Worm (Caenorhabditis elegans) whole organism, young adult: Measurements from ENCODE around the gene sra-27.
A peak's percentile ranks its signal among the peaks of the same experiment; 100 is the strongest.

Source experiments
- B0035.1 ChIP-seq: sonication (generic microtip); optimal IDR thresholded peaks from 2 replicates; lab custom pipeline; 2016; ENCODE audit warnings: missing genetic modification characterization, mild to moderate bottlenecking, missing compliant biosample characterization, missing genotype, missing genetic modification reagents
- B0261.1 ChIP-seq: sonication (generic microtip); optimal IDR thresholded peaks from 2 replicates; lab custom pipeline; 2016; ENCODE audit warnings: mild to moderate bottlenecking, missing genetic modification characterization, moderate library complexity, missing compliant biosample characterization
- D2030.7 ChIP-seq: fragments of 200-800 bp; sonication (Bioruptor generic); IDR thresholded peaks from 2 replicates; pipeline ENCODE4 v1.3.6; 2022; ENCODE audit warnings: missing genetic modification reagents, missing genetic modification characterization, missing compliant biosample characterization
- F49E8.2 ChIP-seq: sonication (generic microtip); optimal IDR thresholded peaks from 3 replicates; lab custom pipeline; 2017; ENCODE audit warnings: missing genetic modification characterization, mild to moderate bottlenecking, missing compliant biosample characterization, antibody characterized with exemption, moderate library complexity; ENCODE audit not compliant: insufficient read depth
- Y67H2A.10 ChIP-seq: fragments of 200-800 bp; sonication (Bioruptor generic); conservative IDR thresholded peaks from 2 replicates; pipeline ENCODE4 v1.3.6; 2022; ENCODE audit warnings: missing genetic modification reagents, missing genetic modification characterization, missing compliant biosample characterization
- Y79H2A.3 ChIP-seq: fragments of 200-800 bp; sonication (Bioruptor generic); conservative IDR thresholded peaks from 2 replicates; pipeline ENCODE4 v1.3.6; 2022; ENCODE audit warnings: missing genetic modification reagents, missing genetic modification characterization, missing compliant biosample characterization
- Y95B8A.8 ChIP-seq: fragments of 200-800 bp; sonication (Bioruptor generic); IDR thresholded peaks from 2 replicates; pipeline ENCODE4 v1.3.6; 2022; ENCODE audit warnings: missing genetic modification reagents, missing genetic modification characterization, missing compliant biosample characterization
- ZK185.1 ChIP-seq: sonication (generic microtip); optimal IDR thresholded peaks from 2 replicates; lab custom pipeline; 2016; ENCODE audit warnings: mild to moderate bottlenecking, missing genetic modification characterization, missing compliant biosample characterization; ENCODE audit not compliant: poor library complexity, severe bottlenecking
- akir-1 ChIP-seq: fragments of 200-800 bp; sonication (Bioruptor generic); optimal IDR thresholded peaks from 2 replicates; lab custom pipeline; 2018; ENCODE audit warnings: mild to moderate bottlenecking, missing genetic modification characterization, moderate library complexity, missing compliant biosample characterization
- aptf-2 ChIP-seq: fragments of 200-800 bp; sonication (Bioruptor generic); conservative IDR thresholded peaks from 2 replicates; pipeline ENCODE4 v1.3.6; 2022; ENCODE audit warnings: missing genetic modification reagents, missing genetic modification characterization, missing compliant biosample characterization
- athp-1 ChIP-seq: sonication (generic microtip); optimal IDR thresholded peaks from 2 replicates; lab custom pipeline; 2017; ENCODE audit warnings: mild to moderate bottlenecking, missing genetic modification characterization, missing compliant biosample characterization
- attf-6 ChIP-seq: fragments of 200-800 bp; sonication (Bioruptor generic); IDR thresholded peaks from 2 replicates; pipeline ENCODE4 v1.3.6; 2022; ENCODE audit warnings: missing genetic modification reagents, missing genetic modification characterization, missing compliant biosample characterization
- bed-1 ChIP-seq: fragments of 200-800 bp; sonication (Bioruptor generic); IDR thresholded peaks from 2 replicates; pipeline ENCODE4 v1.3.6; 2022; ENCODE audit warnings: missing genetic modification reagents, missing genetic modification characterization, missing compliant biosample characterization
- cebp-1 ChIP-seq, 2 experiments: fragments of 200-800 bp in 1 of 2; sonication (Bioruptor generic) in 1 of 2; sonication (generic microtip) in 1 of 2; IDR thresholded peaks in 1 of 2; optimal IDR thresholded peaks in 1 of 2; 2 replicates each; pipeline versions ENCODE4 v1.3.6 to Lab custom; 2017 to 2022; ENCODE audit warnings: missing compliant biosample characterization in 2 of 2, missing genetic modification characterization in 2 of 2, mild to moderate bottlenecking in 1 of 2, missing genetic modification reagents in 1 of 2, moderate library complexity in 1 of 2
- ceh-58 ChIP-seq: fragments of 200-800 bp; sonication (Bioruptor generic); IDR thresholded peaks from 2 replicates; pipeline ENCODE4 v1.3.6; 2022; ENCODE audit warnings: missing genetic modification characterization, missing compliant biosample characterization
- ceh-91 ChIP-seq: fragments of 200-800 bp; sonication (Bioruptor generic); IDR thresholded peaks from 2 replicates; pipeline ENCODE4 v1.3.6; 2022; ENCODE audit warnings: missing genetic modification reagents, missing genetic modification characterization, missing compliant biosample characterization
- dox-1 ChIP-seq: fragments of 200-800 bp; sonication (Bioruptor generic); IDR thresholded peaks from 2 replicates; pipeline ENCODE4 v1.3.6; 2022; ENCODE audit warnings: missing genetic modification reagents, missing genetic modification characterization, missing compliant biosample characterization
- dpff-1 ChIP-seq: sonication (generic microtip); optimal IDR thresholded peaks from 2 replicates; lab custom pipeline; 2017; ENCODE audit warnings: mild to moderate bottlenecking, missing genetic modification characterization, missing compliant biosample characterization
- egl-18 ChIP-seq: fragments of 200-800 bp; sonication (Bioruptor generic); IDR thresholded peaks from 2 replicates; pipeline ENCODE4 v1.3.6; 2022; ENCODE audit warnings: missing genetic modification reagents, missing genetic modification characterization, missing compliant biosample characterization
- hlh-12 ChIP-seq: sonication (generic microtip); optimal IDR thresholded peaks from 2 replicates; lab custom pipeline; 2016; ENCODE audit warnings: missing genetic modification characterization, missing compliant biosample characterization
- hlh-26 ChIP-seq: fragments of 200-800 bp; sonication (Bioruptor generic); conservative IDR thresholded peaks from 2 replicates; pipeline ENCODE4 v1.3.6; 2022; ENCODE audit warnings: missing genetic modification reagents, missing genetic modification characterization, missing compliant biosample characterization
- hmg-1.2 ChIP-seq: fragments of 200-800 bp; sonication (Bioruptor generic); IDR thresholded peaks from 2 replicates; pipeline ENCODE4 v1.3.6; 2022; ENCODE audit warnings: missing genetic modification reagents, missing genetic modification characterization, missing compliant biosample characterization
- hrde-1 ChIP-seq: sonication (generic microtip); optimal IDR thresholded peaks from 2 replicates; lab custom pipeline; 2016; ENCODE audit warnings: missing genetic modification characterization, mild to moderate bottlenecking, missing compliant biosample characterization, moderate library complexity, missing genotype, missing genetic modification reagents, borderline replicate concordance
- lsl-1 ChIP-seq: fragments of 200-800 bp; sonication (Bioruptor generic); optimal IDR thresholded peaks from 2 replicates; lab custom pipeline; 2018; ENCODE audit warnings: mild to moderate bottlenecking, missing genetic modification characterization, moderate library complexity, missing compliant biosample characterization
- lsy-27 ChIP-seq: sonication (generic microtip); optimal IDR thresholded peaks from 2 replicates; lab custom pipeline; 2017; ENCODE audit warnings: missing genetic modification characterization, mild to moderate bottlenecking, missing compliant biosample characterization, antibody characterized with exemption, missing genotype, borderline replicate concordance; ENCODE audit not compliant: insufficient read depth
- madf-10 ChIP-seq: sonication (generic microtip); optimal IDR thresholded peaks from 2 replicates; lab custom pipeline; 2016; ENCODE audit warnings: mild to moderate bottlenecking, missing genetic modification characterization, missing compliant biosample characterization
- madf-6 ChIP-seq: fragments of 200-800 bp; sonication (Bioruptor generic); IDR thresholded peaks from 2 replicates; pipeline ENCODE4 v1.3.6; 2022; ENCODE audit warnings: missing genetic modification reagents, missing genetic modification characterization, missing compliant biosample characterization
- mes-4 ChIP-seq: sonication (generic microtip); optimal IDR thresholded peaks from 2 replicates; lab custom pipeline; 2016; ENCODE audit warnings: missing genotype, missing genetic modification characterization, missing compliant biosample characterization
- mxl-1 ChIP-seq: sonication (generic microtip); optimal IDR thresholded peaks from 2 replicates; lab custom pipeline; 2016; ENCODE audit warnings: missing genetic modification characterization, missing compliant biosample characterization
- pbrm-1 ChIP-seq: fragments of 200-800 bp; sonication (Bioruptor generic); IDR thresholded peaks from 2 replicates; pipeline ENCODE4 v1.3.6; 2022; ENCODE audit warnings: missing genetic modification reagents, missing genetic modification characterization, missing compliant biosample characterization
- pha-4 ChIP-seq: fragments of 150-350 bp; sonication (generic microtip); optimal IDR thresholded peaks from 2 replicates; lab custom pipeline; 2014; ENCODE audit warnings: missing biosample characterization, missing genetic modification reagents, missing genetic modification characterization
- rec-8 ChIP-seq, 2 experiments: sonication (generic microtip); optimal IDR thresholded peaks; 2 replicates each; lab custom pipeline; 2016; ENCODE audit warnings: mild to moderate bottlenecking in 2 of 2, missing genetic modification characterization in 2 of 2, missing genetic modification reagents in 2 of 2, missing genotype in 2 of 2, missing biosample characterization in 1 of 2, missing compliant biosample characterization in 1 of 2, moderate library complexity in 1 of 2
- repo-1 ChIP-seq: sonication (generic microtip); optimal IDR thresholded peaks from 2 replicates; lab custom pipeline; 2017; ENCODE audit warnings: mild to moderate bottlenecking, missing genetic modification characterization, missing compliant biosample characterization
- sdz-38 ChIP-seq: sonication (generic microtip); optimal IDR thresholded peaks from 2 replicates; lab custom pipeline; 2016; ENCODE audit warnings: missing genotype, missing genetic modification characterization, missing compliant biosample characterization
- sea-2 ChIP-seq: fragments of 200-800 bp; sonication (Bioruptor generic); IDR thresholded peaks from 2 replicates; pipeline ENCODE4 v1.3.6; 2022; ENCODE audit warnings: missing genetic modification characterization, missing compliant biosample characterization
- snpc-1.1 ChIP-seq: sonication (generic microtip); optimal IDR thresholded peaks from 2 replicates; lab custom pipeline; 2017; ENCODE audit warnings: missing genetic modification characterization, mild to moderate bottlenecking, missing compliant biosample characterization, antibody characterized with exemption, moderate library complexity, missing genotype, missing genetic modification reagents; ENCODE audit not compliant: insufficient read depth
- snpc-3.4 ChIP-seq: sonication (generic microtip); optimal IDR thresholded peaks from 2 replicates; lab custom pipeline; 2017; ENCODE audit warnings: missing genetic modification characterization, mild to moderate bottlenecking, missing compliant biosample characterization, antibody characterized with exemption, moderate library complexity, missing genotype, missing genetic modification reagents
- snpc-4 ChIP-seq, 5 experiments: fragments of 150-350 bp in 1 of 5; sonication (generic microtip) in 4 of 5; optimal IDR thresholded peaks; 2 replicates each; lab custom pipeline; 2014 to 2018; ENCODE audit warnings: missing genetic modification characterization in 5 of 5, missing biosample characterization in 3 of 5, antibody characterized with exemption in 2 of 5, mild to moderate bottlenecking in 2 of 5, missing compliant biosample characterization in 2 of 5, missing genotype in 2 of 5, moderate library complexity in 2 of 5, missing genetic modification reagents in 1 of 5
- tbp1 ChIP-seq: fragments of 200-800 bp; sonication (Bioruptor generic); optimal IDR thresholded peaks from 2 replicates; lab custom pipeline; 2018; ENCODE audit warnings: mild to moderate bottlenecking, missing genetic modification characterization, missing compliant biosample characterization
- tlf-1 ChIP-seq: fragments of 200-800 bp; sonication (Bioruptor generic); optimal IDR thresholded peaks from 2 replicates; lab custom pipeline; 2018; ENCODE audit warnings: mild to moderate bottlenecking, missing genetic modification characterization, missing compliant biosample characterization
- unc-62 ChIP-seq: fragments of 150-350 bp; optimal IDR thresholded peaks from 2 replicates; lab custom pipeline; 2014; ENCODE audit warnings: missing biosample characterization, missing genetic modification reagents, missing genetic modification characterization
- xnd-1 ChIP-seq: sonication (generic microtip); optimal IDR thresholded peaks from 2 replicates; lab custom pipeline; 2016; ENCODE audit warnings: missing genotype, missing genetic modification reagents, missing genetic modification characterization, missing compliant biosample characterization
- ztf-28 ChIP-seq: fragments of 200-800 bp; sonication (Bioruptor generic); IDR thresholded peaks from 2 replicates; pipeline ENCODE4 v1.3.6; 2022; ENCODE audit warnings: missing genetic modification reagents, missing genetic modification characterization, missing compliant biosample characterization

sra-27 gene

ce11 chrII:6600973-6601372 lies 32.2 kb downstream of the sra-27 start, which contains the start of gene vps-33.2 (continued):
- TF ChIP-seq tbp1 (GFP tag; lab: Kevin White, UChicago) (peak; percentile 27), hlh-26 (no peak), lsy-27 (tag; lab: Kevin White, UChicago) (no peak), cebp-1 (GFP tag; IDR thresholded peaks at IDR 0.05; lab: Robert Waterston, UW) (no peak), cebp-1 (tag; optimal IDR thresholded peaks at IDR 0.05; lab: Kevin White, UChicago) (peak; percentile 41), ztf-28 (GFP tag; lab: Robert Waterston, UW) (no peak), dox-1 (peak; percentile 38; the same call in 1 of the 2 replicates), snpc-4 (GFP tag; optimal IDR thresholded peaks at IDR 0.05; lab: Kevin White, UChicago) (no peak), snpc-4 (tag; optimal IDR thresholded peaks at IDR 0.05; lab: Kevin White, UChicago) (peak in 1 of 4 experiments; percentile 4), xnd-1 (tag; lab: Kevin White, UChicago) (no peak), dpff-1 (no peak)

DNA sequence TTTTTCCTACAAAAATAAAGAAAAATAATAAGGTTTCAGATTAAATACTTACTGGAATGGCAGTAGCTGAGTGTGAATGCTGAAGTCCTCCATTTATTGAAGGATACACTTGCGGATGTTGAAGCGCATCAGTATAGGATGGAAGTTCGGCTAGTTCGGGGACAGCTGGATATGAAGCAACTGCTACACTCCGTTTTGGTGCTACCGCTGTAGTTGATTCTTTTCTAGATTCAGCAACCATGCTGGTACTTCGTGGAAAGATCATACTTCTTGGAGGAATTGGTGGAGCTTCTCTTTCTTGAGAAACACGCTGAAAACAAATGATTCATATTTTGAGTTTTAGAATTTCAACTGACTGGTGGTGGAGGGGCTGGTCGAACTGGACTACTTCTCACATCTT lies 39.8 kb downstream of the sra-27 start:
- TF ChIP-seq tlf-1 (GFP tag; lab: Kevin White, UChicago): no peak
- TF ChIP-seq mxl-1 (tag; lab: Kevin White, UChicago): no peak
- no peak for TF ChIP-seq attf-6 (GFP tag; lab: Robert Waterston, UW)
- no peak for TF ChIP-seq unc-62 (GFP tag; lab: Kevin White, UChicago)
- no peak for TF ChIP-seq pbrm-1 (GFP tag; lab: Robert Waterston, UW)
- no peak for TF ChIP-seq ceh-58 (GFP tag; lab: Robert Waterston, UW)
- no peak for TF ChIP-seq B0261.1 (tag; lab: Kevin White, UChicago)
- TF ChIP-seq egl-18 (GFP tag; lab: Robert Waterston, UW): no peak
- TF ChIP-seq snpc-3.4 (tag; lab: Kevin White, UChicago): no peak
- no peak for TF ChIP-seq aptf-2
- TF ChIP-seq D2030.7 (GFP tag; lab: Robert Waterston, UW): no peak

DNA sequence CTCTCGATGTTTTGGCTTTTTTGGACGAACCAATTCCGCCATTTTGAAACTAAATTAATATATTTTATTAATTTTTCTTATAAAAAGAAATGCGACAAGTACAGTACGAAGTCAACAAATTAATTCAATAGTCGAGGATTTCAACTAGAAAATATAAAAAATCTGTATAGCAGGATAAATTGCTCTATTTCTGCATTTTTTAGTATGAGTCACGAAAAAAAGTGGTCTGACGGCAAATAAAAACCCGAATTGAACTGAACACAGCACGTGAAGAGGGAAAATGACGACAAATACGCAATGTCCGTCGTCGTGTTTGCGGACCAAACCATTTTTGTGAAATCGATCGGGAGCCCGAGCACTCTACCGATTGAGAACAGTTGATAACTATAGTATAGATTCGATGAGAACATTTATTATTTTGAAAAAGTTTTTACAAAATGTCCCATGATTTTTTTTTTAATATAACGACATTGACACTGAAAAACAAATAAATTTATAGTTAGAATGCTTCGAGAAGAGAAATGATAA lies 40.6 kb downstream of the sra-27 start, which contains the start of gene epg-5:
Gene epg-5 (minus strand): TSS at position 51 of the 528 bp plus-strand sequence.
- peak; percentile 9; the same call in 1 of the 2 replicates for TF ChIP-seq hmg-1.2 (GFP tag; lab: Robert Waterston, UW)
- TF ChIP-seq mes-4: no peak
- TF ChIP-seq ceh-58 (GFP tag; lab: Robert Waterston, UW): no peak
- no peak for TF ChIP-seq Y79H2A.3
- no peak for TF ChIP-seq mxl-1 (tag; lab: Kevin White, UChicago)
- no peak for TF ChIP-seq B0035.1
- no peak for TF ChIP-seq sea-2 (GFP tag; lab: Robert Waterston, UW)
- no peak for TF ChIP-seq hlh-12 (tag; lab: Kevin White, UChicago)
- no peak for TF ChIP-seq hrde-1 (tag; lab: Kevin White, UChicago)
- no peak for TF ChIP-seq lsl-1 (GFP tag; lab: Kevin White, UChicago)
- no peak for TF ChIP-seq madf-6 (GFP tag; lab: Robert Waterston, UW)
- no peak for TF ChIP-seq attf-6 (GFP tag; lab: Robert Waterston, UW)
- no peak for TF ChIP-seq bed-1 (GFP tag; lab: Robert Waterston, UW)
- no peak for TF ChIP-seq ZK185.1 (tag; lab: Kevin White, UChicago)
- no peak for TF ChIP-seq madf-10 (tag; lab: Kevin White, UChicago)
- TF ChIP-seq rec-8 (tag; optimal IDR thresholded peaks at IDR 0.05; lab: Kevin White, UChicago): no peak
- TF ChIP-seq Y95B8A.8: no peak
- no peak for TF ChIP-seq sdz-38 (tag; lab: Kevin White, UChicago)
- TF ChIP-seq Y67H2A.10 (GFP tag; lab: Robert Waterston, UW): no peak
- TF ChIP-seq snpc-3.4 (tag; lab: Kevin White, UChicago): no peak
- TF ChIP-seq F49E8.2 (tag; lab: Kevin White, UChicago): no peak
- TF ChIP-seq ceh-91 (GFP tag; lab: Robert Waterston, UW): no peak
- peak; percentile 54 for TF ChIP-seq pha-4
- no peak for TF ChIP-seq repo-1 (tag; lab: Kevin White, UChicago)
- TF ChIP-seq snpc-1.1 (tag; lab: Kevin White, UChicago): no peak
- no peak for TF ChIP-seq xnd-1 (tag; lab: Kevin White, UChicago)
- TF ChIP-seq akir-1 (GFP tag; lab: Kevin White, UChicago): no peak
- no peak for TF ChIP-seq athp-1 (tag; lab: Kevin White, UChicago)
